Fruit fly (Drosophila melanogaster) whole organism, embryonic: Measurements from ENCODE around the gene CG4438.

Source experiments
- C15 ChIP-seq: fragments of 200-800 bp; sonication (Bioruptor generic); IDR thresholded peaks from 3 replicates; pipeline ENCODE4 v1.3.6; 2022; ENCODE audit warnings: missing biosample characterization, missing genetic modification characterization
- CG10543 ChIP-seq: fragments of 200-800 bp; sonication (Bioruptor generic); optimal IDR thresholded peaks from 3 replicates; lab custom pipeline; 2017; ENCODE audit warnings: missing biosample characterization, mild to moderate bottlenecking, missing genetic modification characterization, moderate library complexity
- CG13894 ChIP-seq: fragments of 200-800 bp; sonication (Bioruptor generic); optimal IDR thresholded peaks from 3 replicates; lab custom pipeline; 2018; ENCODE audit warnings: missing biosample characterization, mild to moderate bottlenecking, missing genetic modification characterization, moderate library complexity
- CG18599 ChIP-seq: fragments of 200-800 bp; sonication (Bioruptor generic); optimal IDR thresholded peaks from 3 replicates; lab custom pipeline; 2017; ENCODE audit warnings: missing biosample characterization, missing genetic modification characterization, mild to moderate bottlenecking, moderate library complexity, missing genetic modification reagents
- CG2678 ChIP-seq: fragments of 200-800 bp; sonication (Bioruptor generic); optimal IDR thresholded peaks from 3 replicates; lab custom pipeline; 2019; ENCODE audit warnings: missing biosample characterization, mild to moderate bottlenecking, missing genetic modification characterization, moderate library complexity
- CG31365 ChIP-seq: fragments of 200-800 bp; sonication (Bioruptor generic); optimal IDR thresholded peaks from 2 replicates; lab custom pipeline; 2018; ENCODE audit warnings: missing biosample characterization, mild to moderate bottlenecking, missing genetic modification characterization
- CG3163 ChIP-seq: fragments of 200-800 bp; sonication (Bioruptor generic); optimal IDR thresholded peaks from 3 replicates; lab custom pipeline; 2016; ENCODE audit warnings: missing biosample characterization, missing genetic modification characterization
- CG34376 ChIP-seq: fragments of 200-800 bp; sonication (Bioruptor generic); optimal IDR thresholded peaks from 2 replicates; lab custom pipeline; 2018; ENCODE audit warnings: missing biosample characterization, mild to moderate bottlenecking, missing genetic modification characterization
- CG5180 ChIP-seq: fragments of 200-800 bp; sonication (Bioruptor generic); optimal IDR thresholded peaks from 3 replicates; lab custom pipeline; 2017; ENCODE audit warnings: missing biosample characterization, missing genetic modification characterization, mild to moderate bottlenecking, moderate library complexity, missing genetic modification reagents
- CG8281 ChIP-seq: fragments of 200-800 bp; sonication (Bioruptor generic); optimal IDR thresholded peaks from 2 replicates; lab custom pipeline; 2018; ENCODE audit warnings: missing biosample characterization, mild to moderate bottlenecking, missing genetic modification characterization, moderate library complexity
- CG8290 ChIP-seq, 3 experiments: fragments of 200-800 bp; sonication (Bioruptor generic); optimal IDR thresholded peaks; 2 replicates each; lab custom pipeline; 2016 to 2019; ENCODE audit warnings: missing biosample characterization in 3 of 3, missing genetic modification characterization in 3 of 3, mild to moderate bottlenecking in 2 of 3, moderate library complexity in 1 of 3
- CG8359 ChIP-seq: fragments of 200-800 bp; sonication (Bioruptor generic); optimal IDR thresholded peaks from 2 replicates; lab custom pipeline; 2017; ENCODE audit warnings: missing biosample characterization, mild to moderate bottlenecking, missing genetic modification characterization, borderline replicate concordance
- CHES-1-like ChIP-seq: fragments of 200-800 bp; sonication (Bioruptor generic); optimal IDR thresholded peaks from 2 replicates; lab custom pipeline; 2016; ENCODE audit warnings: missing biosample characterization, missing genetic modification characterization
- CrebB ChIP-seq: fragments of 200-800 bp; sonication (Bioruptor generic); optimal IDR thresholded peaks from 3 replicates; lab custom pipeline; 2018; ENCODE audit warnings: missing biosample characterization, mild to moderate bottlenecking, missing genetic modification characterization
- E2f2 ChIP-seq: fragments of 200-800 bp; sonication (Bioruptor generic); IDR thresholded peaks from 2 replicates; pipeline ENCODE4 v1.3.6; 2022; ENCODE audit warnings: missing biosample characterization, missing genetic modification characterization
- Ets97D ChIP-seq: fragments of 200-800 bp; sonication (Bioruptor generic); optimal IDR thresholded peaks from 3 replicates; lab custom pipeline; 2016; ENCODE audit warnings: missing biosample characterization, missing genetic modification characterization
- GATAe ChIP-seq: fragments of 200-800 bp; sonication (Bioruptor generic); conservative IDR thresholded peaks from 2 replicates; pipeline ENCODE4 v1.3.6; 2022; ENCODE audit warnings: missing biosample characterization, missing genetic modification characterization
- H15 ChIP-seq: fragments of 200-800 bp; sonication (Bioruptor generic); IDR thresholded peaks from 3 replicates; pipeline ENCODE4 v1.3.6; 2022; ENCODE audit warnings: missing biosample characterization, missing genetic modification characterization
- HLH3B ChIP-seq: fragments of 200-800 bp; sonication (Bioruptor generic); IDR thresholded peaks from 2 replicates; pipeline ENCODE4 v1.3.6; 2022; ENCODE audit warnings: missing biosample characterization, missing genetic modification characterization
- Hand ChIP-seq: fragments of 200-800 bp; sonication (Bioruptor generic); optimal IDR thresholded peaks from 2 replicates; lab custom pipeline; 2017; ENCODE audit warnings: mild to moderate bottlenecking, missing biosample characterization, missing genetic modification reagents, missing genetic modification characterization
- Hey ChIP-seq: fragments of 200-800 bp; sonication (Bioruptor generic); optimal IDR thresholded peaks from 3 replicates; lab custom pipeline; 2018; ENCODE audit warnings: missing biosample characterization, mild to moderate bottlenecking, missing genetic modification characterization
- Med ChIP-seq: fragments of 200-800 bp; sonication (Bioruptor generic); peaks from one replicate; lab custom pipeline; 2016; ENCODE audit warnings: missing biosample characterization, missing genetic modification characterization, mild to moderate bottlenecking, inconsistent platforms, moderate library complexity
- NFAT ChIP-seq: fragments of 200-800 bp; sonication (Bioruptor generic); IDR thresholded peaks from 2 replicates; pipeline ENCODE4 v1.3.6; 2022; ENCODE audit warnings: missing biosample characterization, missing genetic modification characterization
- Pdp1 ChIP-seq, 2 experiments: fragments of 200-800 bp; sonication (Bioruptor generic); optimal IDR thresholded peaks; 3 replicates each; lab custom pipeline; 2016; ENCODE audit warnings: missing biosample characterization in 2 of 2, missing genetic modification characterization in 2 of 2, mild to moderate bottlenecking in 1 of 2, moderate library complexity in 1 of 2
- Spps ChIP-seq: fragments of 200-800 bp; sonication (Bioruptor generic); optimal IDR thresholded peaks from 2 replicates; lab custom pipeline; 2018; ENCODE audit warnings: missing biosample characterization, mild to moderate bottlenecking, missing genetic modification characterization
- az2 ChIP-seq: fragments of 200-800 bp; sonication (Bioruptor generic); optimal IDR thresholded peaks from 3 replicates; lab custom pipeline; 2016; ENCODE audit warnings: missing biosample characterization, missing genetic modification characterization
- caup ChIP-seq: fragments of 200-800 bp; sonication (Bioruptor generic); optimal IDR thresholded peaks from 3 replicates; lab custom pipeline; 2017; ENCODE audit warnings: missing biosample characterization, mild to moderate bottlenecking, missing genetic modification characterization, moderate library complexity; ENCODE audit not compliant: severe bottlenecking
- cwo ChIP-seq: fragments of 200-800 bp; sonication (Bioruptor generic); optimal IDR thresholded peaks from 3 replicates; lab custom pipeline; 2017; ENCODE audit warnings: missing biosample characterization, missing genetic modification characterization, mild to moderate bottlenecking, moderate library complexity, missing genetic modification reagents
- eve ChIP-seq, 2 experiments: fragments of >200 bp; optimal IDR thresholded peaks; 2 replicates each; lab custom pipeline; 2017; ENCODE audit warnings: missing biosample characterization in 2 of 2, missing genetic modification characterization in 2 of 2
- exex ChIP-seq: fragments of 200-800 bp; sonication (Bioruptor generic); optimal IDR thresholded peaks from 4 replicates; lab custom pipeline; 2018; ENCODE audit warnings: missing biosample characterization, mild to moderate bottlenecking, missing genetic modification characterization, moderate library complexity
- grn ChIP-seq: fragments of 200-800 bp; sonication (Bioruptor generic); optimal IDR thresholded peaks from 3 replicates; lab custom pipeline; 2017; ENCODE audit warnings: missing biosample characterization, missing genetic modification characterization
- gro ChIP-seq: fragments of 200-800 bp; sonication (Bioruptor generic); optimal IDR thresholded peaks from 2 replicates; lab custom pipeline; 2016; ENCODE audit warnings: missing biosample characterization, missing genetic modification characterization
- hkb ChIP-seq, 2 experiments: fragments of 200-800 bp in 1 of 2; fragments of >200 bp in 1 of 2; sonication (Bioruptor generic) in 1 of 2; IDR thresholded peaks in 1 of 2; optimal IDR thresholded peaks in 1 of 2; 2 replicates each; pipeline versions ENCODE4 v1.3.6 to Lab custom; 2017 to 2022; ENCODE audit warnings: missing biosample characterization in 1 of 2, missing genetic modification characterization in 1 of 2
- lab ChIP-seq: fragments of 200-800 bp; sonication (Bioruptor generic); optimal IDR thresholded peaks from 3 replicates; lab custom pipeline; 2017; ENCODE audit warnings: missing biosample characterization, missing genetic modification characterization, mild to moderate bottlenecking, moderate library complexity, missing genetic modification reagents
- mirr ChIP-seq: fragments of 200-800 bp; sonication (Bioruptor generic); optimal IDR thresholded peaks from 3 replicates; lab custom pipeline; 2018; ENCODE audit warnings: missing biosample characterization, mild to moderate bottlenecking, missing genetic modification characterization
- otp ChIP-seq: fragments of 200-800 bp; sonication (Bioruptor generic); IDR thresholded peaks from 3 replicates; pipeline ENCODE4, ENCODE4 v1.3.6; 2022; ENCODE audit warnings: missing biosample characterization, missing genetic modification characterization
- salm ChIP-seq: fragments of 200-800 bp; sonication (Bioruptor generic); optimal IDR thresholded peaks from 2 replicates; lab custom pipeline; 2018; ENCODE audit warnings: missing biosample characterization, mild to moderate bottlenecking, missing genetic modification characterization
- schlank ChIP-seq: fragments of 200-800 bp; sonication (Bioruptor generic); optimal IDR thresholded peaks from 2 replicates; lab custom pipeline; 2018; ENCODE audit warnings: missing biosample characterization, mild to moderate bottlenecking, missing genetic modification characterization
- sd ChIP-seq: fragments of 200-800 bp; sonication (Bioruptor generic); optimal IDR thresholded peaks from 3 replicates; lab custom pipeline; 2018; ENCODE audit warnings: missing biosample characterization, mild to moderate bottlenecking, missing genetic modification characterization, moderate library complexity
- sens ChIP-seq: fragments of 200-800 bp; sonication (Bioruptor generic); peaks from one replicate; lab custom pipeline; 2016; ENCODE audit warnings: missing biosample characterization, missing genetic modification characterization
- shn ChIP-seq: fragments of 200-800 bp; sonication (Bioruptor generic); optimal IDR thresholded peaks from 3 replicates; lab custom pipeline; 2016; ENCODE audit warnings: missing biosample characterization, missing genetic modification characterization
- sug ChIP-seq: fragments of 200-800 bp; optimal IDR thresholded peaks from 2 replicates; lab custom pipeline; 2019; ENCODE audit warnings: missing biosample characterization, mild to moderate bottlenecking, missing genetic modification characterization, moderate library complexity
- tio ChIP-seq: fragments of 200-800 bp; sonication (Bioruptor generic); optimal IDR thresholded peaks from 2 replicates; lab custom pipeline; 2017; ENCODE audit warnings: missing biosample characterization, missing genetic modification characterization, inconsistent platforms
- trh ChIP-seq: fragments of 200-800 bp; sonication (Bioruptor generic); optimal IDR thresholded peaks from 2 replicates; lab custom pipeline; 2016; ENCODE audit warnings: missing biosample characterization, missing genetic modification characterization
- unc-4 ChIP-seq: fragments of 200-800 bp; sonication (Bioruptor generic); IDR thresholded peaks from 2 replicates; pipeline ENCODE4 v1.3.6; 2022; ENCODE audit warnings: missing biosample characterization, missing genetic modification characterization; ENCODE audit not compliant: partially characterized antibody

CG4438 gene

dm6 chr2L:9393284-9393683 is 4.5 kb downstream of the CG4438 start:
- TF ChIP-seq CG8359 (GFP tag; lab: Kevin White, UChicago): peak; percentile 94

DNA sequence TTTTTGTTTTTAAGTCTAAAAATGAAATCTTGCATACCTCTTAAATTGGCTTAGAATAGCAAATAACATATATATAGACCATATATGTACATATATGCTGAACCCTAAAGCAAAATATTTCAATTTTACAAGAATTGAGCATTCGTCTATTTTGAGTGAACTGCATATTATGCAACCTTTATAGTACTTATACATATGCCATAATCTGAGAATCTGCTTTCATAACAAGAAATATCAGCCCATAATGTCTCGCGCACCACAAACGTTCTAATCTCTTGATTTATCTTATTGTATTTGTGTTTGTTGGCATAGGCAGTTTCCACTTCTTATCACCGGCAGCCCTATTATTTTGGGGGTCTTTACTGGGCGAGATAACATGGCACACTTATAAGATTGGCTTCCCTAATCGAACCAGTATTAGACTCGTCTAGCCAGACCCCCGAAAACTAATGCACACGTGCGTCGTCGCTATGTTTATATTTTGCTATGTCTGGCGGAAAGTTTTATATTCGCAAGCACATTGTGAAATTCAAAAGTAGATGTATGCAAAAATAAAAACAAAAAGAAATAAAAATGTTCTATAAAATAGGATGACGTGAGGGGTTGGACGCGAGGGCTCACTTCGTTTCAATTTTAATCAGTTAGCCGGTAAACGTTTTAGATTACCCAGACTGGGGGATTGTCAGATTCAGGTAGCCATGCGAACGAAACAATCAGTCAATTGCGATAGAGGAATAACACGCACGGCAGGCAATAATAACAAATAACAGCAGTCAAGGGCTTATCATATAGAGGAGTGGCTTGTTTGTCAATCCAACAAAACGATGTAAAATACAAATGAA is 8.6 kb downstream of the CG4438 start:
- no peak for TF ChIP-seq CG5180
- peak; percentile 46; the same call in 1 of the 2 replicates for TF ChIP-seq NFAT
- no peak for TF ChIP-seq Ets97D (GFP tag; lab: Kevin White, UChicago)
- TF ChIP-seq CG34376: peak; percentile 90
- TF ChIP-seq CG8290 (GFP tag; optimal IDR thresholded peaks at IDR 0.05; lab: Kevin White, UChicago): no peak
- TF ChIP-seq CG8290 (tag; optimal IDR thresholded peaks at IDR 0.05; lab: Kevin White, UChicago): peak in 1 of 2 experiments; percentile 15
- TF ChIP-seq caup (GFP tag; lab: Kevin White, UChicago): peak; percentile 27
- TF ChIP-seq schlank: peak; percentile 19
- peak; percentile 54 for TF ChIP-seq Hey (tag; lab: Kevin White, UChicago)
- TF ChIP-seq CG8281 (tag; lab: Kevin White, UChicago): peak; percentile 88
- TF ChIP-seq mirr: peak; percentile 95
- no peak for TF ChIP-seq hkb (optimal IDR thresholded peaks at IDR 0.05; lab: Kevin White, UChicago)
- 0 out of 2 replicates have a peak, but pooled peaks have one; percentile 9 for TF ChIP-seq hkb (GFP tag; IDR thresholded peaks at IDR 0.05; lab: Robert Waterston, UW)
- peak; percentile 28 for TF ChIP-seq sens (GFP tag; lab: Kevin White, UChicago)
- no peak for TF ChIP-seq CrebB (tag; lab: Kevin White, UChicago)
- no peak for TF ChIP-seq C15 (GFP tag; lab: Robert Waterston, UW)
- no peak for TF ChIP-seq Hand (GFP tag; lab: Kevin White, UChicago)
- no peak for TF ChIP-seq CHES-1-like
- TF ChIP-seq grn (GFP tag; lab: Kevin White, UChicago): peak; percentile 63
- peak; percentile 62 for TF ChIP-seq GATAe (GFP tag; lab: Robert Waterston, UW)
- TF ChIP-seq salm (tag; lab: Kevin White, UChicago): peak; percentile 21
- peak; percentile 7 for TF ChIP-seq sd (tag; lab: Kevin White, UChicago)
- TF ChIP-seq CG10543 (GFP tag; lab: Kevin White, UChicago): peak; percentile 42
- no peak for TF ChIP-seq CG3163 (GFP tag; lab: Kevin White, UChicago)
- no peak for TF ChIP-seq az2 (GFP tag; lab: Kevin White, UChicago)
- peak; percentile 8; the same call in 1 of the 2 replicates for TF ChIP-seq E2f2
- peak in 1 of 2 experiments; percentile 42 for TF ChIP-seq eve (GFP tag; optimal IDR thresholded peaks at IDR 0.05; lab: Kevin White, UChicago)
- TF ChIP-seq lab (GFP tag; lab: Kevin White, UChicago): peak; percentile 2
- no peak for TF ChIP-seq Spps
- peak; percentile 23 for TF ChIP-seq CG18599
- peak; percentile 98 for TF ChIP-seq cwo (GFP tag; lab: Kevin White, UChicago)
- TF ChIP-seq tio: no peak
- TF ChIP-seq gro (GFP tag; lab: Kevin White, UChicago): peak; percentile 5
- peak in 1 of 2 experiments; percentile 97 for TF ChIP-seq Pdp1 (GFP tag; optimal IDR thresholded peaks at IDR 0.05; lab: Kevin White, UChicago)
- no peak for TF ChIP-seq trh
- TF ChIP-seq CG2678 (tag; lab: Kevin White, UChicago): peak; percentile 10
- TF ChIP-seq sug: peak; percentile 97
- TF ChIP-seq CG31365 (tag; lab: Kevin White, UChicago): no peak
- TF ChIP-seq HLH3B (GFP tag; lab: Robert Waterston, UW): no peak
- TF ChIP-seq Med (GFP tag; lab: Kevin White, UChicago): peak; percentile 81
- TF ChIP-seq CG13894: peak; percentile 40
- no peak for TF ChIP-seq otp (GFP tag; lab: Robert Waterston, UW)
- no peak for TF ChIP-seq unc-4 (GFP tag; lab: Robert Waterston, UW)
- TF ChIP-seq exex (tag; lab: Kevin White, UChicago): peak; percentile 97
- no peak for TF ChIP-seq H15
- TF ChIP-seq shn: no peak
- TF ChIP-seq, all 482 proteins: peak for 27
